Fruit fly (Drosophila melanogaster): ENCODE results near the gene CG43220.

Gene CG43220

dm6 chr2L:17484174-17484573 lies 2.2 kb upstream of the CG43220 start, which contains the start of the genes GCS2beta and CG5131 (continued):
- TF ChIP-seq Gsc (GFP tag; IDR thresholded peaks at IDR 0.05), result peak; percentile 84
- peak; percentile 96 for TF ChIP-seq tx (GFP tag; optimal IDR thresholded peaks at IDR 0.05)
- TF ChIP-seq fu2 (GFP tag; optimal IDR thresholded peaks at IDR 0.05), result peak; percentile 97
- TF ChIP-seq CG3163 (GFP tag; optimal IDR thresholded peaks at IDR 0.05), result peak; percentile 84
- peak; percentile 94 for TF ChIP-seq ranshi (GFP tag; IDR thresholded peaks at IDR 0.05)
- TF ChIP-seq CG34224 (GFP tag; IDR thresholded peaks at IDR 0.05; ENCODE audit: partially characterized antibody), result peak; percentile 90
- TF ChIP-seq YL-1 (GFP tag; optimal IDR thresholded peaks at IDR 0.05), result peak; percentile 88
- peak; percentile 61 for TF ChIP-seq Nf-YB (GFP tag; optimal IDR thresholded peaks at IDR 0.05)
- peak; percentile 90 for TF ChIP-seq wdn (GFP tag; IDR thresholded peaks at IDR 0.05)
- TF ChIP-seq CG10979 (tag; optimal IDR thresholded peaks at IDR 0.05), result peak; percentile 78
- peak; percentile 90 for TF ChIP-seq so (GFP tag; IDR thresholded peaks at IDR 0.05)
- peak; percentile 81 for TF ChIP-seq jigr1 (GFP tag; IDR thresholded peaks at IDR 0.05)
- TF ChIP-seq Lpt (GFP tag; optimal IDR thresholded peaks at IDR 0.05), result no peak
- TF ChIP-seq CG17359 (tag; optimal IDR thresholded peaks at IDR 0.05), result peak; percentile 88
- peak; percentile 75; the same call in 2 of the 3 replicates for TF ChIP-seq otp (GFP tag; IDR thresholded peaks at IDR 0.05)
- peak; percentile 93 for TF ChIP-seq CG1792 (GFP tag; optimal IDR thresholded peaks at IDR 0.05)
- TF ChIP-seq CG43689 (GFP tag; IDR thresholded peaks at IDR 0.05), result peak; percentile 72
- TF ChIP-seq pita (GFP tag; optimal IDR thresholded peaks at IDR 0.05), result no peak
- TF ChIP-seq CG4328 (GFP tag; optimal IDR thresholded peaks at IDR 0.05), result peak; percentile 71
- peak; percentile 94 for TF ChIP-seq row (GFP tag; IDR thresholded peaks at IDR 0.05)
- peak; percentile 91 for TF ChIP-seq CG9727 (GFP tag; optimal IDR thresholded peaks at IDR 0.05)
- TF ChIP-seq crc (GFP tag; optimal IDR thresholded peaks at IDR 0.05), result peak; percentile 92
- peak; percentile 90 for TF ChIP-seq Bdp1 (GFP tag; optimal IDR thresholded peaks at IDR 0.05)
- TF ChIP-seq vnd (GFP tag; IDR thresholded peaks at IDR 0.05; ENCODE audit: partially characterized antibody), result peak; percentile 89
- TF ChIP-seq HLHmδ (GFP tag; optimal IDR thresholded peaks at IDR 0.05), result no peak
- peak; percentile 87 for TF ChIP-seq CG7556 (GFP tag; optimal IDR thresholded peaks at IDR 0.05)
- peak; percentile 96 for TF ChIP-seq nmo (GFP tag; optimal IDR thresholded peaks at IDR 0.05)
- peak; percentile 100 for TF ChIP-seq Ets65A (GFP tag)
- TF ChIP-seq Pdp1 (GFP tag; optimal IDR thresholded peaks at IDR 0.05), result peak; percentile 97 to 98
- peak; percentile 83 for TF ChIP-seq cwo (GFP tag; optimal IDR thresholded peaks at IDR 0.05)
- peak; percentile 96 for TF ChIP-seq Sry-δ (GFP tag; optimal IDR thresholded peaks at IDR 0.05)
- TF ChIP-seq Blimp-1 (GFP tag; optimal IDR thresholded peaks at IDR 0.05), result peak; percentile 78
- peak; percentile 55; the same call in 1 of the 3 replicates for TF ChIP-seq mld (GFP tag; IDR thresholded peaks at IDR 0.05; ENCODE audit: partially characterized antibody)
- TF ChIP-seq CG5180 (GFP tag; optimal IDR thresholded peaks at IDR 0.05), result peak; percentile 50
- peak; percentile 90 for TF ChIP-seq NC2β (GFP tag; optimal IDR thresholded peaks at IDR 0.05)
- peak; percentile 74 for TF ChIP-seq scrt (GFP tag; optimal IDR thresholded peaks at IDR 0.05)
- peak; percentile 79 for TF ChIP-seq stwl (tag; optimal IDR thresholded peaks at IDR 0.05)
- TF ChIP-seq CG9797 (GFP tag; optimal IDR thresholded peaks at IDR 0.05), result peak; percentile 61
- peak; percentile 83 for TF ChIP-seq tna (GFP tag; IDR thresholded peaks at IDR 0.05; ENCODE audit: partially characterized antibody)
- peak; percentile 96 for TF ChIP-seq Hsf (GFP tag; optimal IDR thresholded peaks at IDR 0.05)
- peak; percentile 73 for TF ChIP-seq BtbVII (GFP tag; optimal IDR thresholded peaks at IDR 0.05)

- TF ChIP-seq Ets65A (GFP tag), result no peak
- TF ChIP-seq CG7928 (GFP tag; optimal IDR thresholded peaks at IDR 0.05), result no peak
- TF ChIP-seq klu (GFP tag; IDR thresholded peaks at IDR 0.05), result no peak
- TF ChIP-seq CG14050 (GFP tag; IDR thresholded peaks at IDR 0.05), result no peak
- peak; percentile 4 for TF ChIP-seq sens (GFP tag)
- TF ChIP-seq CG34224 (GFP tag; IDR thresholded peaks at IDR 0.05; ENCODE audit: partially characterized antibody), result no peak
- no peak for TF ChIP-seq CG9215 (GFP tag; IDR thresholded peaks at IDR 0.05)
- no peak for TF ChIP-seq Sox102F (GFP tag; optimal IDR thresholded peaks at IDR 0.05)
- no peak for TF ChIP-seq vvl (GFP tag; IDR thresholded peaks at IDR 0.05)
Measured at dm6 chr2L:17485457-17485856, 907 bp upstream of the CG43220 start, which contains the start of the genes CG43221 and CG43645. CG43221 (plus strand) TSS chr2L:17485757. CG43645 (plus strand) TSS chr2L:17485757.
